Fruit fly (Drosophila melanogaster): ENCODE results near the gene Polr3E.

dm6 chr3L:20991373-20991772 lies 40.3 kb upstream of the Polr3E start, which contains the start of gene CG12984:
- TF ChIP-seq h (optimal IDR thresholded peaks at IDR 0.05) (no peak), ttk (optimal IDR thresholded peaks at IDR 0.05) (no peak), insv (optimal IDR thresholded peaks at IDR 0.05) (no peak), psq (optimal IDR thresholded peaks at IDR 0.05) (no peak), Myc (optimal IDR thresholded peaks at IDR 0.05) (no peak), Sin3A (optimal IDR thresholded peaks at IDR 0.05) (no peak)

All from Kc167 (cell line).